Worm (Caenorhabditis elegans) whole organism, L1 larva: ENCODE data around the gene mrpl-37.

Experiments used
- alr-1 ChIP-seq: fragments of 200-800 bp; sonication (Bioruptor generic); optimal IDR thresholded peaks from 2 replicates; lab custom pipeline; 2018; ENCODE audit warnings: borderline replicate concordance, mild to moderate bottlenecking, missing genetic modification characterization, missing compliant biosample characterization
- lin-39 ChIP-seq: fragments of 150-350 bp; optimal IDR thresholded peaks from 2 replicates; lab custom pipeline; 2014; ENCODE audit warnings: missing biosample characterization, missing genetic modification reagents, missing genetic modification characterization
- nhr-11 ChIP-seq: fragments of 150-350 bp; optimal IDR thresholded peaks from 2 replicates; lab custom pipeline; 2014; ENCODE audit warnings: missing biosample characterization, missing genetic modification characterization
- nhr-20 ChIP-seq: sonication (generic microtip); optimal IDR thresholded peaks from 2 replicates; lab custom pipeline; 2016; ENCODE audit warnings: mild to moderate bottlenecking, missing genetic modification characterization, missing compliant biosample characterization
- tbx-2 ChIP-seq: sonication (generic microtip); optimal IDR thresholded peaks from 2 replicates; lab custom pipeline; 2016; ENCODE audit warnings: missing genetic modification characterization, missing compliant biosample characterization
- unc-86 ChIP-seq: sonication (generic microtip); optimal IDR thresholded peaks from 2 replicates; lab custom pipeline; 2016; ENCODE audit warnings: missing genetic modification characterization, missing compliant biosample characterization
- ztf-4 ChIP-seq: fragments of 150-350 bp; optimal IDR thresholded peaks from 2 replicates; lab custom pipeline; 2014; ENCODE audit warnings: missing biosample characterization, missing genetic modification characterization

- TF ChIP-seq nhr-11 (no peak), unc-86 (no peak), alr-1 (tag; lab: Kevin White, UChicago) (no peak), lin-39 (tag; lab: Kevin White, UChicago) (no peak), tbx-2 (peak; percentile 54), nhr-20 (tag; lab: Kevin White, UChicago) (no peak), ztf-4 (tag; lab: Kevin White, UChicago) (no peak)
Measured at ce11 chrII:13575018-13575948, at the start of gene mrpl-37, which contains the start of gene lin-38.
